Fruit fly (Drosophila melanogaster): ENCODE results near the gene CG31560.

The CG31560 gene

dm6 chr3R:6306584-6306983, 3.2 kb upstream of the CG31560 start, which contains the start of gene CG46026:
Gene CG46026, plus strand, starts transcription at chr3R:6306884.
- TF ChIP-seq CG8478 (optimal IDR thresholded peaks at IDR 0.05) (no peak), CTCF (optimal IDR thresholded peaks at IDR 0.05) (no peak)

DNA sequence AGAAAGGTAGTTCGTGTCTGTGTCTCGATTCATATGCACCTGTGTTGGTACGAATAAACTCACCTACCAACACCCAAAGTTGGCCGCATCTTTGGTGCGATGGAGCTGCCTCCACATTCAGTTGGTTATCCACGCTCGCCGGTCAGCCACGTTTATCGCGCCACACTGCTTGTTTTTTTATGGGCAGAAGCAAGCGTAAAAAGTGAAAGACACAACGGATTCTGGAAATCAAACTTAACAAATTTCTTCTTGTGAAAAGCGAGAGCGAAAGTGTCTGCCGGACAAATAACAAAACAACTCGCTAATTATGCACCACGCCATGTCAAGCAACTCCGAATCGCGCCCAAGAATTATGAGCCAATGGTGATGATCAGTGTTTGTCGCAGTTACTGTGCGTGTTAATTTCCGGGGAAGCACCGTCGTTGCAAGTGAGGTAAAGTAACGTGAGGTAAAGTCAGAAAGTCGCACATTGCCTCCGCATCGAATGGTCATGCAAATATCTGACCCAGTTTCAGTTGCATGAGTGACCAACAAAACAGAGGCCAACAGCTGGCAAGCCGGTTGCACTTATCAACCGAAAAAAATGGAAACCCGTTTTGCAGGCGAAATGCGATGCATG, 2.0 kb downstream of the CG31560 start, which contains the start of gene Osi17:
Gene Osi17, plus strand, starts transcription at position 132 of the 619 bp plus-strand sequence.
- TF ChIP-seq CTCF (optimal IDR thresholded peaks at IDR 0.05) (no peak), CG8478 (optimal IDR thresholded peaks at IDR 0.05) (no peak)

dm6 chr3R:6315078-6315477, 5.3 kb downstream of the CG31560 start:
- TF ChIP-seq CG8478 (optimal IDR thresholded peaks at IDR 0.05), result no peak
- no peak for TF ChIP-seq CTCF (optimal IDR thresholded peaks at IDR 0.05)

DNA sequence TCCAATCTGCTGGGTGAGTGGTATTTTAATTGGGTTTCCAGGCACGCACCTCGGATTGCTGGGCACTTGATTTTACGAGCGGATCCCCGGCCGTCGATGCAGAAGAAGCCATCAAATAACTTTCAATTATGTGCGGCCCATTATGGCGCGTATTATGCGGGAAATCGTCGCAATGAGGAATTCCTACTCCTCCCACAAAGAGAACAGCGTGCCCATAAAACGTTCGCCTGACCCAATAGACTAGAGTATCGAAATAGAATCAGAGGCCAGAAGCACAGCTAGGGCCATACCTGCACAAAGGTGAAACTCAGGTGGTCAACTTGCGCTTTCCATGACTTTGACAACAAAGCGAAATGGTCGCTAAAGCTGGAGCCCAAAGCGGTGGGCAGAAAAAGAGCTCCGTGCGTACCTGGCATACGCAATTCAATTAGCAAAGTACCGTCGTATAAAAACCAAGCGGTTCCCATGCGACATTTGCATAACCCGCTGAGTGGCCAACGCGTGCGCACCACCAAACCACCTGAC, 20.1 kb downstream of the CG31560 start, which contains the start of gene Osi18:
Gene Osi18, plus strand, starts transcription at position 475 of the 525 bp plus-strand sequence.
- TF ChIP-seq CG8478 (optimal IDR thresholded peaks at IDR 0.05), result no peak
- no peak for TF ChIP-seq CTCF (optimal IDR thresholded peaks at IDR 0.05)

dm6 chr3R:6334906-6335433, 25.2 kb downstream of the CG31560 start, which contains the start of gene Osi19:
Gene Osi19, plus strand, starts transcription at chr3R:6335362.
- no peak for TF ChIP-seq CG8478 (optimal IDR thresholded peaks at IDR 0.05)
- no peak for TF ChIP-seq CTCF (optimal IDR thresholded peaks at IDR 0.05)

DNA sequence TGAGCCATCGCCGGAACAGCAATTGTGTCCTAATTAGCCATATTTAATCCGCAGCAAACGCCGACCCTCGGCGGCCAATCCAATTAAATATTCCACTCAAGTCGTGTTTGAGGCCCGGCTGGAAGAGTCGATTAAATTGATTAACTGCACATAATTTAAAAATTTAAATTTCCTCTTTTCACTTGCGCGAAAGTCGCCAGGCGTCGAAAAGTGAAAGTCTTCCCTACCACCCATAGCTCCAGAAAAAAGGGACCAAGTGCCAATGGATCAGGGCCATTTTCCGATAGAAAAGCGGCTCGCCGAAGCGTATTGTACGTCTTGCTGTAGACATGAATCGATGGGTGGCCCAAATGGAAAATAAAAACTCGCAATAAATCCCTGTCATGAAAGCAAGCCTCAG, 27.6 kb downstream of the CG31560 start:
- TF ChIP-seq CG8478 (optimal IDR thresholded peaks at IDR 0.05) (no peak), CTCF (optimal IDR thresholded peaks at IDR 0.05) (no peak)

DNA sequence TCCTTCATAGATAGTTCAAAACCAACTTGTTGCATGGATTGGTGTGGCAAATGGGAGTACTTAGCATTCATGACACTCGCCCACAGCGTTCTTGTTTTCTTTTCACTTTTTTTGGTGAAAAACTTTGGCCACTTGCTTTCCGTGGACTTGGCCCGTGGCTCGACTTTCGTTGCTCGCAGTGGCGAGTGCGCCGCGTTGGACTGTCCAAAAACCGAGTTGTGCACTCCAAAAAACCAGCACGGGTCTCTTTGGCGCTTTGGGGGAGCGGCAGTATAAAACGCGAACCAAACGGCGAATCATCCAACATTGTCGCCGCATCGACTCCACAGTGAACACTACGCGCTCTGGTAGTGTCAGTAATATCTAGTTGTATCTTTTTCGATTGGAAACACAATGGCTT, 30.0 kb downstream of the CG31560 start, which contains the start of gene Osi20:
Gene Osi20, plus strand, starts transcription at position 301 of the 400 bp plus-strand sequence.
- no peak for TF ChIP-seq CTCF (optimal IDR thresholded peaks at IDR 0.05)
- no peak for TF ChIP-seq CG8478 (optimal IDR thresholded peaks at IDR 0.05)

dm6 chr3R:6341668-6342067, 31.9 kb downstream of the CG31560 start, which contains the start of gene CG17917:
Gene CG17917, plus strand, starts transcription at chr3R:6341968.
- TF ChIP-seq CTCF (optimal IDR thresholded peaks at IDR 0.05) (no peak), CG8478 (optimal IDR thresholded peaks at IDR 0.05) (no peak)

dm6 chr3R:6342702-6343101, 32.9 kb downstream of the CG31560 start, which contains the start of gene CG10298:
Gene CG10298, plus strand, starts transcription at chr3R:6343002.
- no peak for TF ChIP-seq CTCF (optimal IDR thresholded peaks at IDR 0.05)
- TF ChIP-seq CG8478 (optimal IDR thresholded peaks at IDR 0.05), result no peak

DNA sequence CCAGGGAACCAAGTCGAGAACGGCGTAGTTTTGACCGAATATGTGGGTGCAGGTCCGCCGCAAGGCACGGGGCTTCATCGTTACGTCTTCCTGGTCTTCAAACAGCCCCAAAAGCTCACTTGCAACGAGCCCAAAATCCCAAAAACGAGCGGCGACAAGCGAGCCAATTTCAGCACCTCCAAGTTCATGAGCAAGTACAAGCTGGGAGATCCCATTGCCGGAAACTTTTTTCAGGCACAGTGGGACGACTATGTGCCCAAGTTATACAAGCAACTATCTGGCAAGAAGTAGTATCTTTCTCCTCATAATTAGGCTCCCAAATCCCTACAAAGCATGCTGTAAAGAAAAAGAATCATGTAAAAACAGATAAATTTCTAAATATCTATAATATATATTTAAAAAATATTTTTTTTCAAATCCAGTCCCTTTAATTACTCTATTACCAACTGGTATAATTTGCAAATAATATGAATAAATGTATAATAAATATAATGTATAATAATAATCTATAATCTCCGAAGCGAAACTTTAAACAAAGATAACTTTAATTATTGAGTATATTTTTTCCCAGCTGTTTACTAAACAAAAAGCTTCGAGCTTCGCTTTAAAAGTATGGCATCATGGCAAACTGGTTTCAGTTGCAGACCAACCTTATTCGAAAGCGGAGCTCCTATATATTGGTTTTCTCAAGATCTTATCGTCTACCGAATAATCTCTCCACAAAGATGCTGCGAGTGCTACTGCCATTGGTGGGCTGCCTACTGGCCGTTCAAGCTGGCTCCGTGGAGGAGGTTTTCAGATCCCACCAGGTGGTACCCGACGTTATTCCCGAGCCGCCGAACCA, 33.8 kb downstream of the CG31560 start, which contains the start of gene CG17919:
Gene CG17919, plus strand, starts transcription at position 634 of the 844 bp plus-strand sequence.
- no peak for TF ChIP-seq CG8478 (optimal IDR thresholded peaks at IDR 0.05)
- no peak for TF ChIP-seq CTCF (optimal IDR thresholded peaks at IDR 0.05)

DNA sequence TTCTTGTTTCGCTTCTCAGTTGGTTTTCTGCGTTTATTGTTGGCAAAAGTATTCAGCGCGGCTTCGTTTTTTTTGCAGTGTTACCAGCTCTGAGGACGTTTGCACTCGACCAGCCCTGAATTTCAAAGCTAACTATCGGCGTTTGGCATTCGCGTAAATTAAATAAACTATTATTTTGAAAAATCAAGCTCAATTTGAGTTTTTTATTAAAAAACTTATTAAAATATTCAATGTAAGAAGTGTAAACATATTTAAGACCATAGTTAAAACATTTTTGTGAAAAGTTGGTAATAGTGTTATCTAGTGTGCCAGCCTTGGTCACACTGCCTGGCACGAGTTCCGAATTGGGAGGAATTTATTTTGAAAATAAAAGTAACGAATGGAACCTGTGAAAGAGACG, 36.0 kb downstream of the CG31560 start, which contains the start of the genes SmD2 and CG18048:
Gene SmD2, minus strand, starts transcription at position 98 of the 400 bp plus-strand sequence.
Gene CG18048, plus strand, starts transcription at position 298 of the 400 bp plus-strand sequence.
- TF ChIP-seq CG8478 (optimal IDR thresholded peaks at IDR 0.05) (no peak), CTCF (optimal IDR thresholded peaks at IDR 0.05) (no peak)

DNA sequence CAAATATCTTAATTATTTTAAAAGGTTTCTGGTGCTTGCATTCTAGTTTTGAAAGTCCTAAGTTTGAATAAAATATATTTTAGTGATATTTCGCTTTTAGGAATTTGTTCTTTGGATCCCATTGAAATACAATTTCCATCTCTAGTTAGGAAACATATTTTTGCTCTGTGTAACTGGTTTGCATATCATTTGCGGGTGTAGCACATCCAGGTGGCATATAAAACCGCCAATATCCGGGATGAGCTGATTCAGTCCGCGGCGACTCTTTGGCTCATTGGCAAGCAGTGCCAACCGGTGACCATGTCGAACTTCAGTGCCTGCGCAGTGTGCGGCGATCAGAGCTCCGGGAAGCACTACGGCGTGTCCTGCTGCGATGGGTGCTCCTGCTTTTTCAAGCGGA, 39.2 kb downstream of the CG31560 start, which contains the start of gene Hr83:
Gene Hr83, plus strand, starts transcription at position 301 of the 400 bp plus-strand sequence.
- TF ChIP-seq CTCF (optimal IDR thresholded peaks at IDR 0.05), result no peak
- no peak for TF ChIP-seq CG8478 (optimal IDR thresholded peaks at IDR 0.05)

- TF ChIP-seq CTCF (optimal IDR thresholded peaks at IDR 0.05), result no peak
Observed at dm6 chr3R:6350755-6351154, 41.0 kb downstream of the CG31560 start, which contains the start of gene Pak. Gene Pak, plus strand, starts transcription at chr3R:6350896.

- TF ChIP-seq CTCF (optimal IDR thresholded peaks at IDR 0.05) (no peak), CG8478 (optimal IDR thresholded peaks at IDR 0.05) (no peak)
Observed at dm6 chr3R:6351181-6351580, 41.4 kb downstream of the CG31560 start.

Measured in S2 (cell line).